Worm (Caenorhabditis elegans) whole organism, midembryonic: Measurements from ENCODE around the gene F35H12.1.

Experiments
- T22C8.4 ChIP-seq: fragments of 200-800 bp; sonication (Bioruptor generic); IDR thresholded peaks from 2 replicates; pipeline ENCODE4 v1.3.6; 2022; ENCODE audit warnings: missing genetic modification characterization, missing compliant biosample characterization
- cog-1 ChIP-seq: sonication (generic microtip); optimal IDR thresholded peaks from 2 replicates; lab custom pipeline; 2016; ENCODE audit warnings: missing genetic modification characterization, missing compliant biosample characterization
- flt-1 ChIP-seq: fragments of 200-800 bp; sonication (Bioruptor generic); IDR thresholded peaks from 2 replicates; pipeline ENCODE4 v1.3.6; 2022; ENCODE audit warnings: missing genetic modification characterization, missing compliant biosample characterization
- klf-2 ChIP-seq: fragments of 200-800 bp; sonication (Bioruptor generic); conservative IDR thresholded peaks from 2 replicates; pipeline ENCODE4 v1.3.6; 2022; ENCODE audit warnings: missing genetic modification reagents, missing genetic modification characterization, missing compliant biosample characterization
- med-1 ChIP-seq: sonication (generic microtip); optimal IDR thresholded peaks from 2 replicates; lab custom pipeline; 2017; ENCODE audit warnings: missing genetic modification characterization, mild to moderate bottlenecking, missing compliant biosample characterization, antibody characterized with exemption, missing genetic modification reagents; ENCODE audit not compliant: insufficient read depth
- ref-1 ChIP-seq: fragments of 200-800 bp; sonication (Bioruptor generic); conservative IDR thresholded peaks from 2 replicates; pipeline ENCODE4 v1.3.6; 2022; ENCODE audit warnings: missing genetic modification reagents, missing genetic modification characterization, missing compliant biosample characterization
- tab-1 ChIP-seq: fragments of 200-800 bp; sonication (Bioruptor generic); IDR thresholded peaks from 2 replicates; pipeline ENCODE4 v1.3.6; 2022; ENCODE audit warnings: missing genetic modification characterization, missing compliant biosample characterization
- ztf-23 ChIP-seq: fragments of 200-800 bp; sonication (Bioruptor generic); IDR thresholded peaks from 2 replicates; pipeline ENCODE4 v1.3.6; 2022; ENCODE audit warnings: missing genetic modification reagents, missing genetic modification characterization, missing compliant biosample characterization
- ztf-29 ChIP-seq: fragments of 200-800 bp; sonication (Bioruptor generic); IDR thresholded peaks from 2 replicates; pipeline ENCODE4 v1.3.6; 2022; ENCODE audit warnings: missing genetic modification reagents, missing genetic modification characterization, missing compliant biosample characterization

ce11 chrX:924495-925008, 9.1 kb upstream of the F35H12.1 start, which contains the start of the genes pifk-1 and tbc-11:
- TF ChIP-seq ztf-23 = no peak
- TF ChIP-seq T22C8.4 = no peak
- TF ChIP-seq ref-1 (GFP tag; lab: Robert Waterston, UW) = no peak
- TF ChIP-seq tab-1 (GFP tag; lab: Robert Waterston, UW) = no peak
- no peak for TF ChIP-seq flt-1 (GFP tag; lab: Robert Waterston, UW)
- no peak for TF ChIP-seq ztf-29 (GFP tag; lab: Robert Waterston, UW)
- no peak for TF ChIP-seq cog-1
- TF ChIP-seq med-1 (GFP tag; lab: Kevin White, UChicago) = no peak
- no peak for TF ChIP-seq klf-2 (GFP tag; lab: Robert Waterston, UW)
